Fruit fly (Drosophila melanogaster) whole organism, embryonic: ENCODE data around the gene CdGAPr.

Experiments
- Ada2b ChIP-seq: fragments of 200-800 bp; sonication (Bioruptor generic); IDR thresholded peaks from 2 replicates; pipeline ENCODE4 v1.3.6; 2022; ENCODE audit warnings: missing biosample characterization, missing genetic modification characterization
- CG11247 ChIP-seq: fragments of 200-800 bp; sonication (Bioruptor generic); IDR thresholded peaks from 2 replicates; pipeline ENCODE4 v1.3.6; 2022; ENCODE audit warnings: missing biosample characterization, missing genetic modification characterization
- CG12104 ChIP-seq: fragments of 200-800 bp; sonication (Bioruptor generic); optimal IDR thresholded peaks from 3 replicates; lab custom pipeline; 2016; ENCODE audit warnings: missing biosample characterization, missing genetic modification characterization
- CG12236 ChIP-seq: fragments of 200-800 bp; sonication (Bioruptor generic); optimal IDR thresholded peaks from 2 replicates; lab custom pipeline; 2016; ENCODE audit warnings: missing biosample characterization, missing genetic modification characterization
- CG13894 ChIP-seq: fragments of 200-800 bp; sonication (Bioruptor generic); optimal IDR thresholded peaks from 3 replicates; lab custom pipeline; 2018; ENCODE audit warnings: missing biosample characterization, mild to moderate bottlenecking, missing genetic modification characterization, moderate library complexity
- CG14667 ChIP-seq: fragments of 200-800 bp; sonication (Bioruptor generic); IDR thresholded peaks from 2 replicates; pipeline ENCODE4 v1.3.6; 2022; ENCODE audit warnings: missing biosample characterization, missing genetic modification characterization
- CG14710 ChIP-seq: fragments of 200-800 bp; sonication (Bioruptor generic); optimal IDR thresholded peaks from 3 replicates; lab custom pipeline; 2019; ENCODE audit warnings: missing biosample characterization, mild to moderate bottlenecking, missing genetic modification characterization, moderate library complexity
- CG1603 ChIP-seq: fragments of 200-800 bp; sonication (Bioruptor generic); optimal IDR thresholded peaks from 2 replicates; lab custom pipeline; 2019; ENCODE audit warnings: missing biosample characterization, mild to moderate bottlenecking, missing genetic modification characterization, moderate library complexity
- CG2120 ChIP-seq: fragments of 200-800 bp; sonication (Bioruptor generic); optimal IDR thresholded peaks from 3 replicates; lab custom pipeline; 2016; ENCODE audit warnings: missing biosample characterization, missing genetic modification characterization
- CG34224 ChIP-seq: fragments of 200-800 bp; sonication (Bioruptor generic); IDR thresholded peaks from 3 replicates; pipeline ENCODE4 v1.3.6; 2022; ENCODE audit warnings: missing biosample characterization, missing genetic modification characterization; ENCODE audit not compliant: partially characterized antibody
- CG7372 ChIP-seq: fragments of 200-800 bp; sonication (Bioruptor generic); IDR thresholded peaks from 2 replicates; pipeline ENCODE4 v1.3.6; 2022; ENCODE audit warnings: missing biosample characterization, missing genetic modification characterization
- CG7745 ChIP-seq: fragments of 200-800 bp; sonication (Bioruptor generic); optimal IDR thresholded peaks from 2 replicates; lab custom pipeline; 2018; ENCODE audit warnings: missing biosample characterization, mild to moderate bottlenecking, missing genetic modification characterization, moderate library complexity
- CG8388 ChIP-seq: fragments of 200-800 bp; sonication (Bioruptor generic); optimal IDR thresholded peaks from 2 replicates; lab custom pipeline; 2019; ENCODE audit warnings: missing biosample characterization, mild to moderate bottlenecking, missing genetic modification characterization, moderate library complexity
- CHES-1-like ChIP-seq: fragments of 200-800 bp; sonication (Bioruptor generic); optimal IDR thresholded peaks from 2 replicates; lab custom pipeline; 2016; ENCODE audit warnings: missing biosample characterization, missing genetic modification characterization
- Dll ChIP-seq: fragments of 200-800 bp; sonication (Bioruptor generic); IDR thresholded peaks from 4 replicates; pipeline ENCODE4 v1.3.6; 2022; ENCODE audit warnings: missing biosample characterization, missing genetic modification characterization; ENCODE audit not compliant: partially characterized antibody
- Drgx ChIP-seq: fragments of 200-800 bp; sonication (Bioruptor generic); IDR thresholded peaks from 2 replicates; pipeline ENCODE4 v1.3.6; 2022; ENCODE audit warnings: missing biosample characterization, missing genetic modification characterization
- ERR ChIP-seq: fragments of 200-800 bp; sonication (Bioruptor generic); optimal IDR thresholded peaks from 2 replicates; lab custom pipeline; 2016; ENCODE audit warnings: missing biosample characterization, missing genetic modification characterization
- Gsc ChIP-seq: fragments of 200-800 bp; sonication (Bioruptor generic); IDR thresholded peaks from 2 replicates; pipeline ENCODE4 v1.3.6; 2022; ENCODE audit warnings: missing biosample characterization, missing genetic modification characterization
- HLH54F ChIP-seq: fragments of 200-800 bp; sonication (Bioruptor generic); optimal IDR thresholded peaks from 3 replicates; lab custom pipeline; 2016; ENCODE audit warnings: missing biosample characterization, missing genetic modification characterization
- HmgD ChIP-seq: fragments of 200-800 bp; sonication (Bioruptor generic); optimal IDR thresholded peaks from 3 replicates; lab custom pipeline; 2016; ENCODE audit warnings: missing biosample characterization, missing genetic modification characterization
- Meics ChIP-seq: fragments of 200-800 bp; sonication (Bioruptor generic); optimal IDR thresholded peaks from 2 replicates; lab custom pipeline; 2017; ENCODE audit warnings: missing biosample characterization, mild to moderate bottlenecking, missing genetic modification characterization
- Mes4 ChIP-seq: fragments of 200-800 bp; sonication (Bioruptor generic); optimal IDR thresholded peaks from 2 replicates; lab custom pipeline; 2016; ENCODE audit warnings: missing biosample characterization, missing genetic modification characterization
- Nf-YB ChIP-seq: fragments of 200-800 bp; sonication (Bioruptor generic); optimal IDR thresholded peaks from 3 replicates; lab custom pipeline; 2019; ENCODE audit warnings: missing biosample characterization, mild to moderate bottlenecking, missing genetic modification characterization, moderate library complexity
- Opbp ChIP-seq: fragments of 200-800 bp; sonication (Bioruptor generic); IDR thresholded peaks from 3 replicates; pipeline ENCODE4 v1.3.6; 2022; ENCODE audit warnings: missing biosample characterization, missing genetic modification characterization; ENCODE audit not compliant: partially characterized antibody
- Six4 ChIP-seq: fragments of 200-800 bp; sonication (Bioruptor generic); optimal IDR thresholded peaks from 2 replicates; lab custom pipeline; 2016; ENCODE audit warnings: missing biosample characterization, missing genetic modification characterization
- Spps ChIP-seq: fragments of 200-800 bp; sonication (Bioruptor generic); optimal IDR thresholded peaks from 2 replicates; lab custom pipeline; 2018; ENCODE audit warnings: missing biosample characterization, mild to moderate bottlenecking, missing genetic modification characterization
- Vsx1 ChIP-seq: fragments of 200-800 bp; sonication (Bioruptor generic); optimal IDR thresholded peaks from 2 replicates; lab custom pipeline; 2017; ENCODE audit warnings: missing biosample characterization, mild to moderate bottlenecking, missing genetic modification characterization, missing genetic modification reagents
- ash1 ChIP-seq: fragments of 200-800 bp; sonication (Bioruptor generic); optimal IDR thresholded peaks from 2 replicates; lab custom pipeline; 2018; ENCODE audit warnings: missing biosample characterization, mild to moderate bottlenecking, missing genetic modification characterization
- ato ChIP-seq: fragments of 200-800 bp; sonication (Bioruptor generic); IDR thresholded peaks from 2 replicates; pipeline ENCODE4 v1.3.6; 2022; ENCODE audit warnings: missing biosample characterization, missing genetic modification characterization; ENCODE audit not compliant: partially characterized antibody
- az2 ChIP-seq: fragments of 200-800 bp; sonication (Bioruptor generic); optimal IDR thresholded peaks from 3 replicates; lab custom pipeline; 2016; ENCODE audit warnings: missing biosample characterization, missing genetic modification characterization
- cad ChIP-seq: fragments of >200 bp; optimal IDR thresholded peaks from 2 replicates; lab custom pipeline; 2017; ENCODE audit warnings: missing biosample characterization, missing genetic modification characterization
- eve ChIP-seq, 2 experiments: fragments of >200 bp; optimal IDR thresholded peaks; 2 replicates each; lab custom pipeline; 2017; ENCODE audit warnings: missing biosample characterization in 2 of 2, missing genetic modification characterization in 2 of 2
- ewg ChIP-seq: fragments of 200-800 bp; sonication (Bioruptor generic); optimal IDR thresholded peaks from 3 replicates; lab custom pipeline; 2017; ENCODE audit warnings: mild to moderate bottlenecking, missing biosample characterization, missing genetic modification reagents, missing genetic modification characterization
- gem ChIP-seq: fragments of 200-800 bp; sonication (Bioruptor generic); optimal IDR thresholded peaks from 2 replicates; lab custom pipeline; 2019; ENCODE audit warnings: missing biosample characterization, mild to moderate bottlenecking, missing genetic modification characterization, moderate library complexity
- gsb ChIP-seq: fragments of 200-800 bp; sonication (Bioruptor generic); IDR thresholded peaks from 2 replicates; pipeline ENCODE4 v1.3.6; 2022; ENCODE audit warnings: missing biosample characterization, missing genetic modification characterization
- klu ChIP-seq: fragments of 200-800 bp; sonication (Bioruptor generic); IDR thresholded peaks from 2 replicates; pipeline ENCODE4 v1.3.6; 2022; ENCODE audit warnings: missing biosample characterization, missing genetic modification characterization
- maf-S ChIP-seq: fragments of 200-800 bp; sonication (Bioruptor generic); optimal IDR thresholded peaks from 2 replicates; lab custom pipeline; 2016; ENCODE audit warnings: missing biosample characterization, missing genetic modification characterization
- mam ChIP-seq: fragments of 200-800 bp; sonication (Bioruptor generic); optimal IDR thresholded peaks from 3 replicates; lab custom pipeline; 2016; ENCODE audit warnings: missing biosample characterization, missing genetic modification characterization
- oc ChIP-seq: fragments of 200-800 bp; sonication (Bioruptor generic); optimal IDR thresholded peaks from 2 replicates; lab custom pipeline; 2018; ENCODE audit warnings: missing biosample characterization, mild to moderate bottlenecking, missing genetic modification characterization, moderate library complexity
- odd ChIP-seq: fragments of 200-800 bp; sonication (Bioruptor generic); optimal IDR thresholded peaks from 2 replicates; lab custom pipeline; 2017; ENCODE audit warnings: missing biosample characterization, mild to moderate bottlenecking, missing genetic modification characterization
- pan ChIP-seq, 4 experiments: fragments of >200 bp in 3 of 4; fragments of 200-800 bp in 1 of 4; sonication (Bioruptor generic) in 1 of 4; optimal IDR thresholded peaks in 3 of 4; IDR thresholded peaks in 1 of 4; 2 replicates each; pipeline versions ENCODE4 v1.3.6 to Lab custom; 2017 to 2022; ENCODE audit warnings: missing biosample characterization in 2 of 4, missing genetic modification characterization in 2 of 4, mixed read lengths in 1 of 4
- pho ChIP-seq: fragments of 200-800 bp; sonication (Bioruptor generic); optimal IDR thresholded peaks from 2 replicates; lab custom pipeline; 2016; ENCODE audit warnings: missing biosample characterization, missing genetic modification characterization
- slou ChIP-seq: fragments of 200-800 bp; sonication (Bioruptor generic); optimal IDR thresholded peaks from 3 replicates; lab custom pipeline; 2016; ENCODE audit warnings: missing biosample characterization, missing genetic modification characterization
- sob ChIP-seq: fragments of 200-800 bp; sonication (Bioruptor generic); IDR thresholded peaks from 2 replicates; pipeline ENCODE4 v1.3.6; 2022; ENCODE audit warnings: missing biosample characterization, missing genetic modification characterization
- tap ChIP-seq: fragments of 200-800 bp; optimal IDR thresholded peaks from 3 replicates; lab custom pipeline; 2019; ENCODE audit warnings: missing biosample characterization, mild to moderate bottlenecking, missing genetic modification characterization, moderate library complexity
- ttk ChIP-seq: fragments of 200-800 bp; sonication (Bioruptor generic); IDR thresholded peaks from 2 replicates; pipeline ENCODE4 v2.1.2; 2022; ENCODE audit warnings: missing biosample characterization, missing genetic modification characterization
- wdn ChIP-seq: fragments of 200-800 bp; sonication (Bioruptor generic); IDR thresholded peaks from 2 replicates; pipeline ENCODE4 v1.3.6; 2022; ENCODE audit warnings: missing biosample characterization, missing genetic modification characterization

Gene CdGAPr

DNA sequence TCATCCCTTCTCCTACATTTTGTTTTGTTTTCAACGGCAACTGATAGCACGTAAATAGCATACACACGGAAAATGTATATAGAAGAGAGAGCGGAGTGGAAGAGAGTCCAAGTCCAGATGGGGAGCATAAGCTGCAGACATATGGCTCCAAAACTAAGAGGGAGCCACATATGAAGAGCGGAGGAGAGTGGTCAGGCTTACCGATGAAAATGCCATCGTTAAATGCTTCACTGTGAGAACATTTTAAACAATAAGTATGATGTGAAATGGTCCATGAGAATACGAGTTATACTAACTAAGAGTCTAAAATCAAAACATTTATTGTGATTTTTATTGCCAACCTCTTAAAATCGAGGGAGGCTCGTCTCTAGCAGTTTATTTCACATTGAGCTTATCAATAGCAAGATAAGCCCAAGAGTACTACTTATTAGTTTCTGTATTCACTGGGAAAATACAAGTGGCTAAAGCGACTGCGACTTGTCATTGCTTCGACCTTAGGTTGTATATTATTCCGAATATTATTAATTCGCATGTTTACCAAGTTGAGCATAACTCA lies 27.0 kb downstream of the CdGAPr start (continued):
- peak in 1 of 2 experiments; percentile 18 for TF ChIP-seq eve (GFP tag; optimal IDR thresholded peaks at IDR 0.05; lab: Kevin White, UChicago)
- no peak for TF ChIP-seq slou
- TF ChIP-seq maf-S (GFP tag; lab: Kevin White, UChicago): no peak
- TF ChIP-seq Six4: no peak
- peak; percentile 45 for TF ChIP-seq Meics (GFP tag; lab: Kevin White, UChicago)
- no peak for TF ChIP-seq wdn (GFP tag; lab: Robert Waterston, UW)
- TF ChIP-seq Ada2b (GFP tag; lab: Robert Waterston, UW): no peak
- no peak for TF ChIP-seq CG8388 (GFP tag; lab: Kevin White, UChicago)
- no peak for TF ChIP-seq Vsx1 (GFP tag; lab: Kevin White, UChicago)

DNA sequence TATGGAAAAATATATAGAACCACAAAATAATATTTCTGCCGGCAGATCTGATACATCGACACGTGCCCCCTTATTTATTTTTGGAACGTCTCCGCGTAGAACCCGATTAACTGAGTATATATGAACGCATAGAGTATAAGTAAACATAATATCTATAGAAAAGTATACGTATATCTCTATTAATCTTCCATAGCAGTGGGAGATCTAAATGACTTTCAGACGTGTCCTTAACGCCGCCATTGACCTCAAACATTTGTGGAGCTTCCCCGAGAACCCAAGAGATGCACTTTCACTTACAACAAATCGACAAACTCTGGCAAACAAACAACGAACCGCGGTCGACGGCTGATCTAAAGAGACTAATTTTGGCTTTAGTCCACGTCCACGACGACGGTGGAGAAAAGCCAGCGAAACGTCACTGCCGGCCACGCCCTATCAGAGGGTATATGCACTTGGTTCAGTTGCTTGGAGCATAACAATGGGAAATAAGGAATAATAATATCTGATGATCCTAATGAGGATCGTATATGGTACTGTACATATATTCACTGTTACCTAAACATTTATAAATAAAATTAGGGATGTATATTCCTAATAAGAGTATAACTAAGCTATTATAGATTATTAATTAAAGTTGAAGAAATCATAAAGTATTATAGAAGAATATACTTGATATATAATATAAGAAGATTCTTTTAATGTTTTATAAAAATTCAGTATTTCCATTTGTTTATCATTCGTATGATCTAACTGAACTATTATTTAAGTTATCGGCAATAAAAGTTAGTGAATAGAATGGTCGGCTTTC lies 27.7 kb downstream of the CdGAPr start, which contains the start of gene fbp:
fbp (minus strand) TSS at position 364 of the 808 bp plus-strand sequence.
- no peak for TF ChIP-seq ato (GFP tag; lab: Robert Waterston, UW)
- no peak for TF ChIP-seq ash1 (GFP tag; lab: Kevin White, UChicago)
- no peak for TF ChIP-seq HmgD
- no peak for TF ChIP-seq CG34224 (GFP tag; lab: Robert Waterston, UW)
- TF ChIP-seq ERR (GFP tag; lab: Kevin White, UChicago): no peak
- TF ChIP-seq Vsx1 (GFP tag; lab: Kevin White, UChicago): peak; percentile 4
- TF ChIP-seq tap (tag; lab: Kevin White, UChicago): peak; percentile 24
- peak; percentile 67 for TF ChIP-seq CG14710 (tag; lab: Kevin White, UChicago)
- peak; percentile 11 for TF ChIP-seq CHES-1-like
- TF ChIP-seq HLH54F (GFP tag; lab: Kevin White, UChicago): no peak
- TF ChIP-seq gem (tag; lab: Kevin White, UChicago): peak; percentile 84
- TF ChIP-seq sob (GFP tag; lab: Robert Waterston, UW): no peak
- TF ChIP-seq CG13894: peak; percentile 70
- no peak for TF ChIP-seq klu (GFP tag; lab: Robert Waterston, UW)
- no peak for TF ChIP-seq Drgx (GFP tag; lab: Robert Waterston, UW)
- TF ChIP-seq CG7372: no peak
- no peak for TF ChIP-seq Gsc (GFP tag; lab: Robert Waterston, UW)
- TF ChIP-seq ttk (GFP tag; lab: Robert Waterston, UW): no peak; the same call in 1 of the 2 replicates
- no peak for TF ChIP-seq oc (tag; lab: Kevin White, UChicago)
- no peak for TF ChIP-seq Dll (GFP tag; lab: Robert Waterston, UW)
- TF ChIP-seq Opbp: no peak
- peak; percentile 21 for TF ChIP-seq ewg (GFP tag; lab: Kevin White, UChicago)
- TF ChIP-seq CG12104 (GFP tag; lab: Kevin White, UChicago): peak; percentile 68
- TF ChIP-seq Nf-YB (GFP tag; lab: Kevin White, UChicago): peak; percentile 54
- TF ChIP-seq CG7745: no peak
- no peak for TF ChIP-seq gsb (GFP tag; lab: Robert Waterston, UW)
- TF ChIP-seq cad (GFP tag; lab: Kevin White, UChicago): no peak
- TF ChIP-seq Spps: no peak
- peak; percentile 76 for TF ChIP-seq odd (GFP tag; lab: Kevin White, UChicago)
- TF ChIP-seq mam (GFP tag; lab: Kevin White, UChicago): peak; percentile 45
- no peak for TF ChIP-seq CG12236 (GFP tag; lab: Kevin White, UChicago)
- TF ChIP-seq CG2120 (GFP tag; lab: Kevin White, UChicago): peak; percentile 68
- TF ChIP-seq CG14667 (GFP tag; lab: Robert Waterston, UW): no peak
- TF ChIP-seq pho (GFP tag; lab: Kevin White, UChicago): no peak
- no peak for TF ChIP-seq CG11247
- no peak for TF ChIP-seq pan (optimal IDR thresholded peaks at IDR 0.05; lab: Kevin White, UChicago)
- no peak for TF ChIP-seq pan (GFP tag; optimal IDR thresholded peaks at IDR 0.05 in 1 of 2, IDR thresholded peaks at IDR 0.05 in 1 of 2)
- no peak for TF ChIP-seq CG1603 (tag; lab: Kevin White, UChicago)
- peak; percentile 73 for TF ChIP-seq az2
- no peak for TF ChIP-seq Mes4 (GFP tag; lab: Kevin White, UChicago)
